Worm (Caenorhabditis elegans): ENCODE data around the gene clec-145.

ce11 chrII:13617808-13618207 is 27.4 kb upstream of the clec-145 start, which contains the start of gene gst-12:
- TF ChIP-seq flt-1 (GFP tag; IDR thresholded peaks at IDR 0.05) (no peak), ztf-23 (GFP tag; IDR thresholded peaks at IDR 0.05) (no peak), tab-1 (GFP tag; IDR thresholded peaks at IDR 0.05) (no peak), cog-1 (tag; optimal IDR thresholded peaks at IDR 0.05) (no peak), med-1 (GFP tag; optimal IDR thresholded peaks at IDR 0.05; ENCODE audit: insufficient read depth) (no peak)

Measured in whole organism, midembryonic.